Worm (Caenorhabditis elegans): ENCODE data around the gene F31E8.4.

The F31E8.4 gene

DNA sequence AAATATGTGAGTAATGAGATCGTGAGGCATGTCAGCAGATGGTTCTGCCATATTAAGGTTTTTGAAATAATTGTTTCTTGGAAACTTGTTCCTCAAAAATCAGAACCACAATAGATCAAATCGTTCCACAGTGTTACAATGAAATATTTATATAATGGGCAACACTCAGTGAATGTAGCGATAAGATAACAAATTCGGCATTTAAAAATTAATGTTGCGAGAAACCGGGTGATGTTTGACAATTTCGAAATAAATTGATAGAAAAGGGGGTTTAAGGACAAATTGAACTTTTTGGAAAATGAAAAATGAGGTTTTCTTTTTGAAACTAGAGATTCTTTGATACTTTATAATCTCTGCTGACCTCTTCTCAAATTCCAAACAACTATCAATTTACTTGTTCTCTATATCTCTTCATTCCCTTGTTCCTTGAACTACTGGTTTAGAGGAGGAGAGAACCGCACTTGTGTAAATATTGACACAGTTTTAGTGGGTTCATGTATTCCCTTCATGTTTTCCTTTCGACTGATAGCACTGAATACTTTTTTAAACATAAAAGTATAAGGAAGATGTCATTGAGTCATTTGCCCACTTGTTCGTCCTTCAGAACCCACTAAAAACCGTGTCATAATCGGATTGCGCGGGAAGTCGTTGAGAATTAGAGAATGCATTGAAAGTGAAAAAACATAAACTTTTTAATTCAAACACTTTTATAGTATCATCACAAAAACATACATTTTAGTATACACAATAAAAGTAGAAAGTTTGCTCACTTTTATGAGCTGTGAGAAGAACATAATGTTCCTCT lies 37.0 kb upstream of the F31E8.4 start:
- no peak for TF ChIP-seq dao-5 (tag; optimal IDR thresholded peaks at IDR 0.05)
- no peak for TF ChIP-seq W03F9.2 (tag; optimal IDR thresholded peaks at IDR 0.05)
- TF ChIP-seq him-1 (tag; optimal IDR thresholded peaks at IDR 0.05): no peak

DNA sequence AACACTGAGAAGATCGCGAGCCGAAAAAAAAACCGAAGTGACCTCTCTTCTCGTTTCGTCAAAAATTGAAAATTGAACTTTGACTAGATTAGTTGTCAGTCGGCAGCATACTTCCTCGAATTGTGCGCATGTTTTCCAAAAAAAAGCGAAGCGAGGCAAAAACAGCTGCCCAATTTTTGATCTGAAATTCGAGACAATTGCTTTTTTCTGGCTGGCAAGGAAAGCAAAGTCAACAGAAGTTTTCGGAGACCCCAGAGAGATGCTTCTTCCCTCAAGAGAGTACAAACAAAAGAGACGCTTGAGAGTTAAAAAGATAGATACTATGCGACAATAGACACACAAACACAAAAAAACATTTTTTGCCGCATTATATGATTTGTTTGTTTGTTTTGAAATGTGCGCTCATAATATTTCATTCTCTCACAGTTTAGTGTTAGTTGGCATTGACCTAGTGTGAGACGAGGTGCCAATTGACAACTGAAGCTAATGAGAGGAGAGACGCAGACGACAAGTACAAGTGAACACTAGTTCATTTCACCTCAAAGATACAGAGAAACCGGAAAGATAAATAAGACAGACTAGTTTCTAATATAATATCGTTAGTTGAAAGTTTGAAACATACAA lies 36.1 kb upstream of the F31E8.4 start:
- TF ChIP-seq him-1 (tag; optimal IDR thresholded peaks at IDR 0.05) (no peak), W03F9.2 (tag; optimal IDR thresholded peaks at IDR 0.05) (no peak), dao-5 (tag; optimal IDR thresholded peaks at IDR 0.05) (no peak)

DNA sequence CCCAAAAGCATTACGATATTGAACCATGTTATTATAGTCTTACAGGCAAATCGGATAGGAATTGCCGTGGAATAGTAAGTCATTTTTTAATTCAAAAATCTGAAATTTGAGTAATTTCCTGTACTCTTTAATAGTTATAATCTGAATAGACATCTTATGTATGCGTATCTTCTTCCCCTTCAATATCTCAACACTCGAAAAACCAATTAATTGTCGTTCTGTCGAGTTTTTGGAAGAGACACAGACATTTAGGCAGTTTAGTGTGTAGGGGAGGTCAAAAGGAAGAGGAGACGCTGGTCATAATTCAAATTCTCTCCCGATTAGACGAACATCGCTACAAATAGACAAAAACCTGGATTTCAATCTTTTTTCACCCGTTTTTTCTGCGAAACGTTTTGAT lies 35.5 kb upstream of the F31E8.4 start:
- no peak for TF ChIP-seq dao-5 (tag; optimal IDR thresholded peaks at IDR 0.05)
- TF ChIP-seq W03F9.2 (tag; optimal IDR thresholded peaks at IDR 0.05): no peak
- no peak for TF ChIP-seq him-1 (tag; optimal IDR thresholded peaks at IDR 0.05)

DNA sequence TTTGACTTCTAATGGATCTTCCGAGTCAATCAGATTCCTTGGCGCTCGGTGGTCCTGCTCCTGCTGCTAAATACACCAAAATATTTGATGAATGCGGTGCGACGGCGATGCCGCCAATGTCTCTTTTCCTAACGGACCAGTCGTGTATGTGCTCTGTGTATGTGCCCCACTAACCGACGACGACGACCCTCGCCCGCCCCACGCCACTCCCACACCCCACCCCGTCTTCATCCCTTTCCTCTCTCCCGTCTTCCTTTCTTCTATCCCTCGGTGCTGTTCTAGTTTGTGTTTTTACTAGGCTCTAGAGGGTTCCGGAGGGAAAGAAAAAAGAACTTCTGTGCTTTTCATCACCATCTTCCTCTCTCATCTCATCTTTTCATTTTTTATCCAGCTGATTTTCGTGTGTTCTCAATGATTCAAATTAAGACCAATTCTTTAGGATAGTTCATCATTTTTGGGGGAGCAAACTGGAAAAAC lies 34.7 kb upstream of the F31E8.4 start, which contains the start of gene egl-27:
egl-27 (plus strand) TSS at position 427 of the 477 bp plus-strand sequence.
- TF ChIP-seq W03F9.2 (tag; optimal IDR thresholded peaks at IDR 0.05) (no peak), dao-5 (tag; optimal IDR thresholded peaks at IDR 0.05) (no peak), him-1 (tag; optimal IDR thresholded peaks at IDR 0.05) (peak; percentile 12)

DNA sequence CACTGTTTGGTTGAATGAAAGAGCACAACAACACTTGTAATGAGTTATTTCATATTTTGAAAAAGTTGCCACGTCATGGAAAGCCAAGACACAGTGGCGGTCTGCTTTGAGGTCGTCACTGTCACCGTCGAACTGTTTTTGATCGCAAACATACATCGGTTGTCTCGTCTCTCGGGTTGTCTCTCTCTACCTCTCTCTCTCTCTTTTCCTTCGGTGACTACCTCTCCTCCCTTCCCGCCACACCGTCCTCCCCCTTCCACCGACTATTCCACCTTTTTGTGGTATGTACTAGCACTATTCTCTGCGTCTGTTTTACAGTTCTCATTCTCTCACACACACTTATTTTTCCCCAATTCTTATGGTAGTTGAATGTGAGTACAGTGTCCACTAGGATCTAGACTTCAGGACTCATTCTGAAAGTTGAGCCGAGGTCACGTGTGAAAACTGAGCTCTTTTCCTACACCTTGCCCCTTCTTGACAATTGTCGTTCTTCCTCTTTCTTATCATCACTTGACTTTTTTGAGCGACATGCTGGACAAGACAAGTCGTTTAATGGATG lies 33.9 kb upstream of the F31E8.4 start:
- TF ChIP-seq him-1 (tag; optimal IDR thresholded peaks at IDR 0.05): no peak
- no peak for TF ChIP-seq dao-5 (tag; optimal IDR thresholded peaks at IDR 0.05)
- TF ChIP-seq W03F9.2 (tag; optimal IDR thresholded peaks at IDR 0.05): no peak

DNA sequence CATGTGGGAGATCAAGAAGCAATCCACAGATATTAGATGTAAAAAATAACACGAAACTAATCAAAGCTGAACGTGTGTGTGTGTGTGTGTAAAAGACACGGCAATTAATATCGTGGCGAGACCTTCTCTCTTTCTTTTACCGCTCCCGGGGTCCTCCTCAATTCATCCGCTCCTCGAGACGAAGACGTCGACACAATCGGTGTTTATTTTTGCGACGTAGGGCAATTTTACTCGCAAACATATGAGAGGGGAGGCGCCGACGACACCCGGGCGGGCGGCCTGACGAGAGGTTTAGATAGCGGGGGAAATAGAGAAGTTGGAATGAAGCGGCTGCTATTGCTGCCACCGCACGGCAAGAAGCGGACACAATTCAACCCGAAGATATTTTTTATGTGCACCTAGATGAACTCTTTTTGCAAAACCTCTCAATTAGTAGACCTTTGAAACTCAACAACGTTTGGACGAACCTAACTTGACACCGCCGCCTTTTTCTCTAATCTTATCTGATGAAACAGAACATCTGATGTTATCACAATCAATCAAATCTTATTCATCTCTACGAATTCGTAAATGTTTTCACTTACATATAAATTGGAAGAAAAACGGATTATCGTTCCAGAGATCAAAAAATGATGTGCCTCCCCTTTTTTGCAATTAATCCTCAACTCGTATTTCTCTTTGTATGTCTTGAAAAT lies 32.9 kb upstream of the F31E8.4 start:
- TF ChIP-seq him-1 (tag; optimal IDR thresholded peaks at IDR 0.05): no peak
- TF ChIP-seq W03F9.2 (tag; optimal IDR thresholded peaks at IDR 0.05): no peak
- no peak for TF ChIP-seq dao-5 (tag; optimal IDR thresholded peaks at IDR 0.05)

DNA sequence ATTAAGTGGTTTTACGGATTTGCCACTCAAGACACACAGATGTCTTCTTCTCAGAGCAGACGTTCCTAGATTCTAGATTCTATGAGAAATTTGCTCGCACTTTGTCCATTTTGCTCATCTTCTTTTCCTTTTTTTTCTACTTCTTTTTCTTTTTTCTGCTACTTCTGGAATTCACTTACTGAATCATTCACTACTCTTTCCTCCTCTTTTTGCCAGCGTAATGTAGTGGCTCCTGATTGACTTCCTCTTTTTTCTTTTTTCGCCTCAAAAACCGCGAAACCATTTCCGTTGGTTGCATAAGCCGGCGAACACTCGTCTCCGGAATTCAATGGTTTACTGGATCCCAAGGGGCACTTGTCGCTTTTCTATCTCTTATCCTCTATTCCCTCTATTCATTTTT lies 32.3 kb upstream of the F31E8.4 start:
- TF ChIP-seq him-1 (tag; optimal IDR thresholded peaks at IDR 0.05): no peak
- TF ChIP-seq dao-5 (tag; optimal IDR thresholded peaks at IDR 0.05): no peak
- TF ChIP-seq W03F9.2 (tag; optimal IDR thresholded peaks at IDR 0.05): no peak

DNA sequence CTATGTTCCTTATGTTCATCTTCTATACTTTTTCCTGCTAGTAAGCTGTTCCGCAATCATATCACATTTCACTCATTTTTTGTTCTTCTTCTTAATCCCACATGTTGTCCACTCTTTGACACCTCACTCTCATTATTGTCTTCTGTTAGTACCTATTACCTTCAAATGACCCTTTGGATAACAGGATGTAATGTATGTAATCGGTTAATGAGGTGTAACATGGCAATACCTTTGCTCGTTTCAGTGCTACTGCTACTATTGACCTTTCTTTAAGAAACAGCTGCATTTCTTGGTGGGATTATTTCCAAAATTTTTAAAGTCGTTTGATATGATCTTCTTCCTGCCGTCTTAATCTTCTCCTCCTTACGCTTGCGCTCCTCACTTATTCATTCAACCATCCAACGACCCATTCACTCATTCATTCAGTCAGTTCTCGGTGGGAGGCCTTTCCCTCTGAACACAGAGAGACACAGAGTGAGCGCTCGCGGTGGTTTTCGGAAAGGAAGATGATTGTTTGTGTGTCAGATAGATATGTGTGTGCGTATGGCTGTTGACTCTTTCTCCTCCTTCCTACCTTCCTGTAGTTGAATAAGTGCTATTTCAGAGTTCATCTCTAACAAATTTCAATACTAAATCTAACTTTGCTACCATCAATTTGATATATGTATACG lies 31.7 kb upstream of the F31E8.4 start:
- TF ChIP-seq dao-5 (tag; optimal IDR thresholded peaks at IDR 0.05): no peak
- TF ChIP-seq him-1 (tag; optimal IDR thresholded peaks at IDR 0.05): no peak
- TF ChIP-seq W03F9.2 (tag; optimal IDR thresholded peaks at IDR 0.05): no peak

DNA sequence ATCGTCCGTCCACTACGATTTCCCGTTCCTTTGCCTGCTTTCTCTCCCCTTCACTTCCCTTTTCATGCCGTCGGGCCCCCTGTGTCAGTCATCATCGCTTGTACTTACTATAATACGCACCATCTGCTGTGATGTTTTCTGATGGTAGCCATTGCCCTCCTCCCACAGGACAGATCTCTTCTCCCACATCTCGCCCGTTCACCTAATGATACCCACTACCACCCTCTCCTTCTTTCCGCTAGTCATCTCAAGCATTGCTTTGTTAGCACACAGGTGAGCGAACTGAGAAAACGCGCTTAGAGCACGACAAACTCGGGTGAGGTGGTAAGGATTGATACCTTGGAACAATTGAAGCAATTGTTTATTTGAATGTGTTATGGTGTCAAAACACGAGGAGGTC lies 31.0 kb upstream of the F31E8.4 start:
- no peak for TF ChIP-seq W03F9.2 (tag; optimal IDR thresholded peaks at IDR 0.05)
- TF ChIP-seq him-1 (tag; optimal IDR thresholded peaks at IDR 0.05): no peak
- TF ChIP-seq dao-5 (tag; optimal IDR thresholded peaks at IDR 0.05): no peak

DNA sequence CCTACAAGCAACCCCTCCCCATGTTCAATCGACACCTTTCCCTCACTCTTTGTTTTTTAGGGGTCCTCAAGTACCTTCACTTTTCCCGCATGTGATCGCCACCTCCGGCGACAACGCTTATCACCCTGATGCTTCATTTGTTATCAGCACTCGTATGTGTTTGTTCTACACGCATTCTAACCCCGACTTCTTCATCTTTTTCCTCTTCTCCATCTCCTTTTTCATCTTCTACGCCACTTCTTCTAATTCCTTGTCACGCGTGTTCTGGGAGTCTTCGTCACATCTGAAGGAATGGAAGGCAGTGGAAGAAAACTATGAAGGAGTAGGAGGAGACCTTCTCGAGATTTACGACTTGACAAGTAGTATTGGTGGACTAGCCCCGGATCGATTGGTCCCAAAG lies 30.1 kb upstream of the F31E8.4 start:
- no peak for TF ChIP-seq him-1 (tag; optimal IDR thresholded peaks at IDR 0.05)
- TF ChIP-seq dao-5 (tag; optimal IDR thresholded peaks at IDR 0.05): no peak
- TF ChIP-seq W03F9.2 (tag; optimal IDR thresholded peaks at IDR 0.05): no peak

DNA sequence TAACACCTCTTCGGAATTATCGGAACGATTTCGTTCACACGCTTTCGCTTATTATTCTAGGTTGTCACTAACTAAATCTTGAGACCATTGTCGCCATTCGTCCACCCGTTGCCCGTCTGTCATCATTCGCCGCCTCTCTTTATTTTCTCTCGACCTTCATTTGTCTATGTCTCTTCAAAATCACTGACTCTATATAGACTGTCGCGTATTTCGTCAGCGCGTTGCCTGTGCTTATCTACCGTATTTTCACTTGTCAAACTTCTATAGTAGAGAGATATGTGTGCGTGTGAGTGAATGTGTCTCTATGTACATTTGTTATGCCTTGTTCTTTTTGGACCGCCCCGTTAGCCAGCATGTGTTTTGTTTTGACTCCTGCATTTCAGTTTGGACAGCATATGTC lies 29.2 kb upstream of the F31E8.4 start:
- TF ChIP-seq dao-5 (tag; optimal IDR thresholded peaks at IDR 0.05) (no peak), W03F9.2 (tag; optimal IDR thresholded peaks at IDR 0.05) (no peak), him-1 (tag; optimal IDR thresholded peaks at IDR 0.05) (no peak)

DNA sequence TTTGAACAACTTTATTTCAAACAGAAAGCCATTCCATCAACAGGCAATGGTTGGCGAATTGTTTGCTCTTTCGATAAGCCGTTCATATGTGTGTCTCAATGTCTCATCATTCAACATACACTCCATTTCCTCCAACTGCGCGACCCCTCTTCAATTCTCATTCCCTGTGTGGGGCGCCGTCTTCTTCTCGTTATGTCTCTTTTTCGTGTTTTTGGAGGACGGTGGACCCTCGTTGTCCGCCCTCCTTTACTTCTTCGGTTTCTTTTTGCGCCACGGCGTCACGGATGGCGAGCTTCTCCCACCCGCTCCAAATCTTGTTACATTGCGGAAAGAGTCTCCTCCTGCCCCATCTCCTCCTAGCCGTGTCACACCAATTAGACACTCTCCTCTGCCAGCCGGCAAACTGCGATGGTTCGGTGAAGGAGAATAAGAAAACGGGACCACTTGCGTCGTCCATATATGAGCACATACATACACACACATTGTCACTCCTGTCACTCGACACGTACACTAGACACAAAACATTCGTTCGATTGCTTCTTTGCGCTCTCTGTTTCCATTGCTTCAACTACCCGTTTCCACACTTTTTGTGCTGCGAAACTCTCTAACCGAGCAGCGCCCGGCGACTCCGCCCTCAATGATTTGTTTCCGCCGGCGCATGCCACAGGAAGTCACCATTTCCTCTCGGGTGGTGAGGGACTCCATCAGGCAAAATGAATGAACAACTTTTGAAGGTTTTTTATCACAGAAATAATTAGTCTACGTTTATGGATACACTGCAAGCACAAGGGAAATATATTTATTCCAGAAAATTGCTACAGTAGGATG lies 28.3 kb upstream of the F31E8.4 start:
- TF ChIP-seq him-1 (tag; optimal IDR thresholded peaks at IDR 0.05): peak; percentile 6
- TF ChIP-seq dao-5 (tag; optimal IDR thresholded peaks at IDR 0.05): no peak

Measured in whole organism, L4/young adult.